Worm (Caenorhabditis elegans): ENCODE measurements around the gene T19H12.12.

T19H12.12 gene

DNA sequence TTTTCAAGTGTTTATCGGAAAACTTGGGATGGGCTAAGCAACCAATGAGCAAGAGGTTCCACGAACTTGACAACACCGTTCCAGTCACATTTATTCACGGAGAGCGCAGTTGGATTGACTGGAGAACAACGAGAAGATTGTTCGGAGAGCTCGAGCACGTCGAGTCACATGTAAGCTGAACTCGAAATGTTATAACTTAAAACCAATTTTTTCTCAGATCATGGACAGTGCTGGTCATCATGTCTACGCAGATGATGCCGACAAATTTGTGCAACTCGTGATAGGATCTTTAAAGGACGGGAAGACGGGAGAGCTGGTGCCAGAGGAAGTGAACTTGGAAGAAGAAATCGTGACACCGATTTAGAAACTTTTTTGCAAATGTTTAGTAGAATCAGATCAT, 38.1 kb upstream of the T19H12.12 start:
- TF ChIP-seq mab-5 (tag; optimal IDR thresholded peaks at IDR 0.05): no peak
- TF ChIP-seq nhr-237 (tag; optimal IDR thresholded peaks at IDR 0.05): no peak
- no peak for TF ChIP-seq blmp-1 (tag; optimal IDR thresholded peaks at IDR 0.05)
- TF ChIP-seq tbx-8 (GFP tag; optimal IDR thresholded peaks at IDR 0.05): no peak
- no peak for TF ChIP-seq zip-8 (tag; optimal IDR thresholded peaks at IDR 0.05)
- no peak for TF ChIP-seq mep-1 (tag; optimal IDR thresholded peaks at IDR 0.05)
- TF ChIP-seq lsy-2 (tag; optimal IDR thresholded peaks at IDR 0.05): no peak
- no peak for TF ChIP-seq ham-2 (GFP tag; optimal IDR thresholded peaks at IDR 0.05)
- TF ChIP-seq ceh-39 (tag; optimal IDR thresholded peaks at IDR 0.05): no peak
- TF ChIP-seq sem-2 (GFP tag; optimal IDR thresholded peaks at IDR 0.05): no peak
- TF ChIP-seq nhr-76 (tag; optimal IDR thresholded peaks at IDR 0.05): no peak
- TF ChIP-seq sptf-1 (tag; optimal IDR thresholded peaks at IDR 0.05): no peak
- TF ChIP-seq elt-3 (tag; optimal IDR thresholded peaks at IDR 0.05): no peak
- no peak for TF ChIP-seq elt-1 (tag; optimal IDR thresholded peaks at IDR 0.05; ENCODE audit: borderline replicate concordance, insufficient read depth)
- TF ChIP-seq lin-32 (GFP tag; optimal IDR thresholded peaks at IDR 0.05): no peak
- TF ChIP-seq hlh-1 (tag; optimal IDR thresholded peaks at IDR 0.05): no peak
- TF ChIP-seq nhr-2 (tag; optimal IDR thresholded peaks at IDR 0.05): no peak
- no peak for TF ChIP-seq unc-39 (tag; optimal IDR thresholded peaks at IDR 0.05)
- no peak for TF ChIP-seq nhr-12 (tag; optimal IDR thresholded peaks at IDR 0.05)
- TF ChIP-seq nhr-28 (tag; optimal IDR thresholded peaks at IDR 0.05): no peak

DNA sequence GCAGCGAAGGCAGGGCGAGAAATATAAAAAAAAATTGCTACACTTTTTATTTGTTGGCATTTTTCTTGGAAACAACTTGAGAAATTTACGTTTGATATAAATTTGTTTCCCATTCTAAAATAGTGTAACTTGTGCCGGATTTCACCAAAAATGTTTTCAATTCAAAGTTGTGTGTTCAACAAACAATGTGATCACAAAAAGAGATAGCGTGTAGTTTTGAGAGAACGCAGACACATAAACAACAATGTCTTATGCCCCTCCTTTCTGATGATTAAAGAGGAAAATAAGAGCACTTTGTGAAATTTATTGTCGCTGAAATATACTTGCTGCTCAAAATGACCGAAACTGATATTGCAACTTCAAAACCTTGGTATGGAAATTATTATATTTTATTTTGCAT, 37.2 kb upstream of the T19H12.12 start, which contains the start of gene abhd-5.1:
Gene abhd-5.1, plus strand, starts transcription at position 230 of the 400 bp plus-strand sequence.
- TF ChIP-seq blmp-1 (tag; optimal IDR thresholded peaks at IDR 0.05) (no peak), unc-120 (tag; optimal IDR thresholded peaks at IDR 0.05; ENCODE audit: poor library complexity, severe bottlenecking) (no peak), sem-2 (GFP tag; optimal IDR thresholded peaks at IDR 0.05) (no peak), nhr-2 (tag; optimal IDR thresholded peaks at IDR 0.05) (no peak), elt-3 (tag; optimal IDR thresholded peaks at IDR 0.05) (no peak), mep-1 (tag; optimal IDR thresholded peaks at IDR 0.05) (no peak), nhr-76 (tag; optimal IDR thresholded peaks at IDR 0.05) (no peak), tbx-8 (GFP tag; optimal IDR thresholded peaks at IDR 0.05) (no peak), nhr-12 (tag; optimal IDR thresholded peaks at IDR 0.05) (no peak), cnd-1 (tag; optimal IDR thresholded peaks at IDR 0.05) (no peak), ceh-39 (tag; optimal IDR thresholded peaks at IDR 0.05) (no peak), elt-1 (tag; optimal IDR thresholded peaks at IDR 0.05; ENCODE audit: borderline replicate concordance, insufficient read depth) (no peak), ham-2 (GFP tag; optimal IDR thresholded peaks at IDR 0.05) (no peak), pha-4 (tag; optimal IDR thresholded peaks at IDR 0.05) (no peak), unc-39 (tag; optimal IDR thresholded peaks at IDR 0.05) (no peak), zip-8 (tag; optimal IDR thresholded peaks at IDR 0.05) (no peak), sptf-1 (tag; optimal IDR thresholded peaks at IDR 0.05) (no peak)

DNA sequence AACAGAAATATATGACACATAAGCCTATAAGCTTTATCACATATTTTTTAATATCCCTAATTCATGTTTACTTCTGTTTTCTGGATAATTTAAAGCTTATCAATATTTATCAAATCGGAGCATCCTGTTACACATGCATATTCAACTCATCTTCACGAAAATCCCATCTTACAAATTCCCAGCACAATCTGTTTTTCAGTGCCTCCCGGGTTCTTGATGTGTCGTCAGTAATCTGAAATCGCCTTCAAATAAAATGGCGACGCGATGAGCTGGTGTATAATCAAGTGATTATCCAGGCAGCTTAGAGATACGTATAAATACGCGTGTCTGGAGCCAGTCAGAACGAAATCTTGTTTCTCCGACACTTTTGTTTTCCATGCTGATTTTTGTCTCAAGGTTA, 34.1 kb upstream of the T19H12.12 start:
- TF ChIP-seq nhr-237 (tag; optimal IDR thresholded peaks at IDR 0.05) (no peak), nhr-28 (tag; optimal IDR thresholded peaks at IDR 0.05) (no peak), ztf-11 (tag; optimal IDR thresholded peaks at IDR 0.05) (no peak), mep-1 (tag; optimal IDR thresholded peaks at IDR 0.05) (no peak), mls-2 (tag; optimal IDR thresholded peaks at IDR 0.05) (no peak), blmp-1 (tag; optimal IDR thresholded peaks at IDR 0.05) (no peak), lsy-2 (tag; optimal IDR thresholded peaks at IDR 0.05) (no peak), nhr-12 (tag; optimal IDR thresholded peaks at IDR 0.05) (no peak), snpc-4 (tag; optimal IDR thresholded peaks at IDR 0.05) (no peak), ceh-43 (GFP tag; optimal IDR thresholded peaks at IDR 0.05) (no peak), elt-1 (tag; optimal IDR thresholded peaks at IDR 0.05; ENCODE audit: borderline replicate concordance, insufficient read depth) (no peak), lin-32 (GFP tag; optimal IDR thresholded peaks at IDR 0.05) (no peak), pha-4 (tag; optimal IDR thresholded peaks at IDR 0.05) (no peak), ces-1 (GFP tag; optimal IDR thresholded peaks at IDR 0.05) (no peak), drap-1 (GFP tag; optimal IDR thresholded peaks at IDR 0.05) (no peak), ceh-83 (GFP tag; optimal IDR thresholded peaks at IDR 0.05) (no peak), bed-3 (GFP tag; optimal IDR thresholded peaks at IDR 0.05) (no peak), elt-3 (tag; optimal IDR thresholded peaks at IDR 0.05) (no peak), lin-13 (tag; optimal IDR thresholded peaks at IDR 0.05) (no peak)

DNA sequence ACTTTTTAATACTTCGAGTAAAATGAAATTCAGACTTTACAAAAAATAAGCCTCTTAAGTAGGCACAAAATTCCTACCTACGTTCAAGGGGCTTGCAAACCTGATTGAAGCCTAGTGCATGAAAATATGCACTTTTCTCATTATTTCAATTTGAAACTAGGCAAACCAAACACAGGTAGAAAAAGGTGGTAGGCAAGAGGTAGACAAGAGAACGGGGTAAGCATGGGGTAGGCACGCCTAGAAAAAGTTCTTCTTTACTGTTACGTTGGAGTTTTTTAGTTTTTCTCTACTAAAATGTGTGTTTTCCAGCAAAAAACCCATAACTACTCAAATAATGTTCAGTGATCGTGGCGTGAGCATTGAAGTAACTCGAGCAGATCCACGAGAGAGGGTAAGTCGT, 33.5 kb upstream of the T19H12.12 start, which contains the start of gene nex-4:
Gene nex-4, plus strand, starts transcription at position 301 of the 400 bp plus-strand sequence.
- no peak for TF ChIP-seq drap-1 (GFP tag; optimal IDR thresholded peaks at IDR 0.05)
- no peak for TF ChIP-seq unc-39 (tag; optimal IDR thresholded peaks at IDR 0.05)
- TF ChIP-seq snpc-4 (tag; optimal IDR thresholded peaks at IDR 0.05): no peak
- TF ChIP-seq nhr-2 (tag; optimal IDR thresholded peaks at IDR 0.05): no peak
- no peak for TF ChIP-seq nhr-28 (tag; optimal IDR thresholded peaks at IDR 0.05)
- no peak for TF ChIP-seq elt-3 (tag; optimal IDR thresholded peaks at IDR 0.05)
- no peak for TF ChIP-seq ceh-43 (GFP tag; optimal IDR thresholded peaks at IDR 0.05)
- TF ChIP-seq cnd-1 (tag; optimal IDR thresholded peaks at IDR 0.05): no peak
- TF ChIP-seq ces-1 (GFP tag; optimal IDR thresholded peaks at IDR 0.05): no peak
- TF ChIP-seq lin-13 (tag; optimal IDR thresholded peaks at IDR 0.05): no peak
- TF ChIP-seq unc-120 (tag; optimal IDR thresholded peaks at IDR 0.05; ENCODE audit: poor library complexity, severe bottlenecking): no peak
- no peak for TF ChIP-seq ceh-83 (GFP tag; optimal IDR thresholded peaks at IDR 0.05)
- TF ChIP-seq flh-1 (GFP tag; optimal IDR thresholded peaks at IDR 0.05): no peak
- TF ChIP-seq lin-32 (GFP tag; optimal IDR thresholded peaks at IDR 0.05): no peak
- no peak for TF ChIP-seq sem-2 (GFP tag; optimal IDR thresholded peaks at IDR 0.05)

Data from whole organism, mixed stage, embryonic.